Fruit fly (Drosophila melanogaster) Kc167 (cell line): ENCODE data around the gene CG42537.

Experiments
- Myc ChIP-seq: fragments of >200 bp; optimal IDR thresholded peaks from 2 replicates; lab custom pipeline; 2017; ENCODE audit warnings: missing external identifiers
- Sin3A ChIP-seq: fragments of >200 bp; optimal IDR thresholded peaks from 2 replicates; lab custom pipeline; 2018; ENCODE audit warnings: missing external identifiers
- h ChIP-seq: fragments of >200 bp; optimal IDR thresholded peaks from 3 replicates; lab custom pipeline; 2018; ENCODE audit warnings: missing external identifiers
- insv ChIP-seq: fragments of >200 bp; optimal IDR thresholded peaks from 3 replicates; lab custom pipeline; 2018; ENCODE audit warnings: missing external identifiers
- psq ChIP-seq: fragments of >200 bp; optimal IDR thresholded peaks from 2 replicates; lab custom pipeline; 2017; ENCODE audit warnings: missing external identifiers
- ttk ChIP-seq: sonication (Bioruptor generic); optimal IDR thresholded peaks from 2 replicates; lab custom pipeline; 2017; ENCODE audit warnings: missing external identifiers

- TF ChIP-seq psq (lab: Kevin White, UChicago), result no peak
- no peak for TF ChIP-seq ttk
- TF ChIP-seq insv (lab: Kevin White, UChicago), result no peak
- TF ChIP-seq Sin3A (lab: Kevin White, UChicago), result no peak
- no peak for TF ChIP-seq Myc (lab: Kevin White, UChicago)
- no peak for TF ChIP-seq h
These were observed 40.2 kb upstream of the CG42537 start for dm6 chr3R:6337397-6337796.
